Fruit fly (Drosophila melanogaster) S2 (cell line): ENCODE results near the gene Cpr100A.

Experiments used
- CG8478 ChIP-seq: fragments of >200 bp; optimal IDR thresholded peaks from 2 replicates; lab custom pipeline; 2018
- CTCF ChIP-seq, 2 experiments: fragments of >200 bp; optimal IDR thresholded peaks; 2 replicates each; lab custom pipeline; 2018

DNA sequence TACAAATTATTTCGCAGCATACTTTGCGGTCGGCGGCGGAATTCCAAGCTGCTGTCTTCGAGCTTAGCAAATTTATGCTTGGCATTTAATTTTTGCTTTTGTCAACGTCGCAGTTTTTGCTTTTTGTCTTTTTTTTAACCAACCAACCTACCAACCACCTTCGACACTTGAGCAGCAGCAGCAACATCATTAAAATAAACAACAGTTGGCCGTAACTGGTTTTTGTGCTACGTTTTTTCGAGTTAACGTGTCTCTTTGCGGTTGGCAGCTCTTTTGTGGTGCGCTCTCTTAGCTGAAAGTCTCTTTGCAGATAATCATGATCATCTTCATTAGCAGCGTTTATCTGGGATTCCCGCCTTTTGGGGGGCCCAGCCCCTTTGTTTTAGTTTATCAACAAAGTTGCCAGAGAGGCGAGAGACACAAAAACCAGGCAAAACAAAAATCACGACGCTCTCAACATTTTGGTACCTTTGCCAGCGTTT is 45.3 kb upstream of the Cpr100A start:
- TF ChIP-seq CG8478 (lab: Kevin White, UChicago) (no peak), CTCF (optimal IDR thresholded peaks at IDR 0.05; lab: Kevin White, UChicago) (no peak)
